Fruit fly (Drosophila melanogaster) whole organism, adult: ENCODE results near the gene nkd.

Experiments
- CG11617 ChIP-seq: fragments of 200-800 bp; sonication (Bioruptor generic); optimal IDR thresholded peaks from 2 replicates; lab custom pipeline; 2017; ENCODE audit warnings: mild to moderate bottlenecking, missing biosample characterization, missing genetic modification reagents, missing genetic modification characterization
- CG1620 ChIP-seq: fragments of 200-800 bp; sonication (Bioruptor generic); optimal IDR thresholded peaks from 2 replicates; lab custom pipeline; 2016; ENCODE audit warnings: missing biosample characterization, missing genetic modification characterization
- CG33017 ChIP-seq: fragments of 200-800 bp; sonication (Bioruptor generic); optimal IDR thresholded peaks from 2 replicates; lab custom pipeline; 2018; ENCODE audit warnings: missing biosample characterization, mild to moderate bottlenecking, missing genetic modification characterization, moderate library complexity
- CG5204 ChIP-seq: fragments of 200-800 bp; sonication (Bioruptor generic); optimal IDR thresholded peaks from 2 replicates; lab custom pipeline; 2016; ENCODE audit warnings: missing biosample characterization, missing genetic modification characterization
- CG7045 ChIP-seq: fragments of 200-800 bp; sonication (Bioruptor generic); optimal IDR thresholded peaks from 2 replicates; lab custom pipeline; 2017; ENCODE audit warnings: missing biosample characterization, mild to moderate bottlenecking, missing genetic modification characterization
- CG7101 ChIP-seq: fragments of 200-800 bp; sonication (Bioruptor generic); optimal IDR thresholded peaks from 2 replicates; lab custom pipeline; 2018; ENCODE audit warnings: missing biosample characterization, mild to moderate bottlenecking, missing genetic modification characterization, moderate library complexity
- Hr96 ChIP-seq: fragments of 200-800 bp; sonication (Bioruptor generic); optimal IDR thresholded peaks from 2 replicates; lab custom pipeline; 2016; ENCODE audit warnings: missing biosample characterization, missing genetic modification characterization
- Mnt ChIP-seq: fragments of 200-800 bp; sonication (Bioruptor generic); optimal IDR thresholded peaks from 2 replicates; lab custom pipeline; 2016; ENCODE audit warnings: missing biosample characterization, mild to moderate bottlenecking, missing genetic modification characterization
- bab1 ChIP-seq: fragments of 200-800 bp; sonication (Bioruptor generic); optimal IDR thresholded peaks from 3 replicates; lab custom pipeline; 2019; ENCODE audit warnings: missing biosample characterization, mild to moderate bottlenecking, missing genetic modification characterization, moderate library complexity
- cnc ChIP-seq, 2 experiments: fragments of >200 bp; optimal IDR thresholded peaks; 2 replicates each; lab custom pipeline; 2017
- kay ChIP-seq: fragments of 200-800 bp; sonication (Bioruptor generic); peaks from one replicate; lab custom pipeline; 2016; ENCODE audit warnings: missing biosample characterization, missing genetic modification characterization, borderline replicate concordance
- tj ChIP-seq: fragments of 200-800 bp; sonication (Bioruptor generic); optimal IDR thresholded peaks from 3 replicates; lab custom pipeline; 2017; ENCODE audit warnings: missing biosample characterization, mild to moderate bottlenecking, missing genetic modification characterization, moderate library complexity
- toe ChIP-seq: fragments of 200-800 bp; sonication (Bioruptor generic); optimal IDR thresholded peaks from 2 replicates; lab custom pipeline; 2016; ENCODE audit warnings: missing biosample characterization, missing genetic modification characterization

- TF ChIP-seq CG11617 (GFP tag; lab: Kevin White, UChicago), result no peak
- no peak for TF ChIP-seq bab1 (GFP tag; lab: Kevin White, UChicago)
- TF ChIP-seq Mnt (GFP tag; lab: Kevin White, UChicago), result no peak
- TF ChIP-seq cnc (optimal IDR thresholded peaks at IDR 0.05; lab: Kevin White, UChicago), result no peak
- no peak for TF ChIP-seq CG33017 (tag; lab: Kevin White, UChicago)
- no peak for TF ChIP-seq tj (GFP tag; lab: Kevin White, UChicago)
- TF ChIP-seq kay (GFP tag; lab: Kevin White, UChicago), result no peak
- TF ChIP-seq toe, result no peak
- TF ChIP-seq CG7101 (tag; lab: Kevin White, UChicago), result no peak
- no peak for TF ChIP-seq Hr96 (GFP tag; lab: Kevin White, UChicago)
- no peak for TF ChIP-seq CG7045
- TF ChIP-seq CG5204 (GFP tag; lab: Kevin White, UChicago), result no peak
- no peak for TF ChIP-seq CG1620 (GFP tag; lab: Kevin White, UChicago)
These were observed 29.6 kb upstream of the nkd start for dm6 chr3L:19074673-19075402.
